Worm (Caenorhabditis elegans) whole organism, midembryonic: ENCODE measurements around the gene F07C4.6.

Experiments
- T22C8.4 ChIP-seq: fragments of 200-800 bp; sonication (Bioruptor generic); IDR thresholded peaks from 2 replicates; pipeline ENCODE4 v1.3.6; 2022; ENCODE audit warnings: missing genetic modification characterization, missing compliant biosample characterization
- cog-1 ChIP-seq: sonication (generic microtip); optimal IDR thresholded peaks from 2 replicates; lab custom pipeline; 2016; ENCODE audit warnings: missing genetic modification characterization, missing compliant biosample characterization
- flt-1 ChIP-seq: fragments of 200-800 bp; sonication (Bioruptor generic); IDR thresholded peaks from 2 replicates; pipeline ENCODE4 v1.3.6; 2022; ENCODE audit warnings: missing genetic modification characterization, missing compliant biosample characterization
- klf-2 ChIP-seq: fragments of 200-800 bp; sonication (Bioruptor generic); conservative IDR thresholded peaks from 2 replicates; pipeline ENCODE4 v1.3.6; 2022; ENCODE audit warnings: missing genetic modification reagents, missing genetic modification characterization, missing compliant biosample characterization
- med-1 ChIP-seq: sonication (generic microtip); optimal IDR thresholded peaks from 2 replicates; lab custom pipeline; 2017; ENCODE audit warnings: missing genetic modification characterization, mild to moderate bottlenecking, missing compliant biosample characterization, antibody characterized with exemption, missing genetic modification reagents; ENCODE audit not compliant: insufficient read depth
- ref-1 ChIP-seq: fragments of 200-800 bp; sonication (Bioruptor generic); conservative IDR thresholded peaks from 2 replicates; pipeline ENCODE4 v1.3.6; 2022; ENCODE audit warnings: missing genetic modification reagents, missing genetic modification characterization, missing compliant biosample characterization
- tab-1 ChIP-seq: fragments of 200-800 bp; sonication (Bioruptor generic); IDR thresholded peaks from 2 replicates; pipeline ENCODE4 v1.3.6; 2022; ENCODE audit warnings: missing genetic modification characterization, missing compliant biosample characterization
- ztf-23 ChIP-seq: fragments of 200-800 bp; sonication (Bioruptor generic); IDR thresholded peaks from 2 replicates; pipeline ENCODE4 v1.3.6; 2022; ENCODE audit warnings: missing genetic modification reagents, missing genetic modification characterization, missing compliant biosample characterization
- ztf-29 ChIP-seq: fragments of 200-800 bp; sonication (Bioruptor generic); IDR thresholded peaks from 2 replicates; pipeline ENCODE4 v1.3.6; 2022; ENCODE audit warnings: missing genetic modification reagents, missing genetic modification characterization, missing compliant biosample characterization

Gene F07C4.6

DNA sequence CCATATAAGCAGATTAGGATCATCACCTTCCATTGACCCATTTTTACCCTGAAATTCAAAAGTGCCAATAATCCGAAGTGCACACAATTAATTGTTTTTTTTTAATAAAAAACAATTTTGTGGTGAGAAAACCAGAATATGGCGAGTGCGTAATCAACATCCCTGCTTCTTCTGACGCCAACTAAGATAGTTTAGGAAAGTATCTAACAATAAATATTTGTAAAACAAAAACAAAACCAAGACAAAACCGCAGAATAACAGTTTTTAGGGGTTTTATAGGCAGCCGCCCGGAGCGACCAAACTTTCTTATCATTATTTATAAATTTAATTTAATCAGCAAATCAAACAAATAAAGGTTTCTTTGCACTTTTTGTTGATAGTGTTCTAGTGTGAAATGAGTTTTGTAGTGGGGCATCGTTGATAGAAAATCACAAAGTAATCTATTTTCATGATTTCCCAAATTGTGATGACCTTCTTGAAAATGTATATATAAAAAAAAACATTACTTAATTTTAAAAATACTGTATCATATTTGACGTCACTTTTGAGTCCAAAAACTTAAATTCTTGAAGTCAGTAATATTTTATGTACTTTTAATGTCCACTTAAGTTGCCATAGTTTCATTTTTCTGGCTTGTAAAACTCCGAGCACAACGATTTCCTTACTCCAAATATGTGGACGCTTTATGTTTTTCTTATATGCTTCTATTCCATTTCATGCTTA, 16.8 kb upstream of the F07C4.6 start, which contains the start of the genes folt-3 and clec-214:
Gene folt-3 (minus strand): TSS at position 51 of the 723 bp plus-strand sequence.
Gene clec-214 (plus strand): TSS at position 673 of the 723 bp plus-strand sequence.
- TF ChIP-seq cog-1 (tag; lab: Kevin White, UChicago), result no peak
- TF ChIP-seq T22C8.4 (GFP tag; lab: Robert Waterston, UW), result no peak
- TF ChIP-seq ztf-29, result no peak
- TF ChIP-seq ztf-23 (GFP tag; lab: Robert Waterston, UW), result no peak
- no peak for TF ChIP-seq klf-2 (GFP tag; lab: Robert Waterston, UW)
- TF ChIP-seq ref-1, result no peak
- TF ChIP-seq tab-1 (GFP tag; lab: Robert Waterston, UW), result no peak
- no peak for TF ChIP-seq med-1 (GFP tag; lab: Kevin White, UChicago)
- TF ChIP-seq flt-1 (GFP tag; lab: Robert Waterston, UW), result no peak

DNA sequence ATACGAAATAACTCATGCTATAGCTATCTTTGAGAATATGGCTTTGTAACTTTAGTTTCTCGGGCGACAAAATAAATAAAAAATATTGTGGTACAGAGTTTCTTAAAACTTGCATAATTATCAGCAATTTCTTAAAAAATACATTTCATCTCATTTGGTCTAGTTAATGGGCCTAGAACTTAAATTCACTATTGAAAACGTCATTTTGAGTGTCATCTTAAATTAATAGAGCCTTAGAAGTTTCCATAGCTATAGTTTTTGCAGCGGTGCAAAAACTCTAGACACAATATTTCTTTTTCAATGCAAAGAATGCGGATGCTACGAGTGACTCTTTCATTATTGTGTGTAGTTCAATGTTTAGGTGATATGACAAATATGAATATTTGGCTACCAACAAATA, 14.6 kb upstream of the F07C4.6 start, which contains the start of gene clec-215:
Gene clec-215 (plus strand): TSS at position 301 of the 400 bp plus-strand sequence.
- TF ChIP-seq tab-1 (GFP tag; lab: Robert Waterston, UW), result no peak
- no peak for TF ChIP-seq flt-1 (GFP tag; lab: Robert Waterston, UW)
- TF ChIP-seq ref-1, result no peak
- TF ChIP-seq T22C8.4 (GFP tag; lab: Robert Waterston, UW), result no peak
- TF ChIP-seq med-1 (GFP tag; lab: Kevin White, UChicago), result no peak
- no peak for TF ChIP-seq cog-1 (tag; lab: Kevin White, UChicago)
- TF ChIP-seq ztf-29, result no peak
- TF ChIP-seq ztf-23 (GFP tag; lab: Robert Waterston, UW), result no peak
- no peak for TF ChIP-seq klf-2 (GFP tag; lab: Robert Waterston, UW)

DNA sequence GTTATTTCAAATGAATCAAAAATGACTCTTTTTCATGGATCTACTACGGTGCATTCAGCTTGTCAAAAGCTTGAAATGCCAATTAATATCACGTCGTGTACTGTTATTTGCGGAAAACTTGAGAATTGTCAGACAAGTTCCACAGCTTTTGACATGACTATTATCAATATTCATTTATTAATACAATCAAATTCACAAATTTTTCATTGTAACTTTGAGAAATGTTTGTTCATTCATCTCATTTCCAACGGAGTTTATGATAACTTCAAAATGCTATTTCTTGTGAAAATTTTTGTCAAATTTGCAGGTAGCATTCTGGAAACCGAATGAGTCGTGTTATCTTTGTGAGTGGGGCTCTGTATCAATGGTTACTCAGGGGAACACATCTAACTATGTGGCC, 8.5 kb upstream of the F07C4.6 start, which contains the start of gene C50E3.15:
Gene C50E3.15 (plus strand): TSS at position 301 of the 400 bp plus-strand sequence.
- TF ChIP-seq med-1 (GFP tag; lab: Kevin White, UChicago) (no peak), tab-1 (GFP tag; lab: Robert Waterston, UW) (no peak), ztf-23 (GFP tag; lab: Robert Waterston, UW) (no peak), T22C8.4 (GFP tag; lab: Robert Waterston, UW) (no peak), flt-1 (GFP tag; lab: Robert Waterston, UW) (no peak), ref-1 (no peak), cog-1 (tag; lab: Kevin White, UChicago) (no peak), ztf-29 (no peak), klf-2 (GFP tag; lab: Robert Waterston, UW) (no peak)

DNA sequence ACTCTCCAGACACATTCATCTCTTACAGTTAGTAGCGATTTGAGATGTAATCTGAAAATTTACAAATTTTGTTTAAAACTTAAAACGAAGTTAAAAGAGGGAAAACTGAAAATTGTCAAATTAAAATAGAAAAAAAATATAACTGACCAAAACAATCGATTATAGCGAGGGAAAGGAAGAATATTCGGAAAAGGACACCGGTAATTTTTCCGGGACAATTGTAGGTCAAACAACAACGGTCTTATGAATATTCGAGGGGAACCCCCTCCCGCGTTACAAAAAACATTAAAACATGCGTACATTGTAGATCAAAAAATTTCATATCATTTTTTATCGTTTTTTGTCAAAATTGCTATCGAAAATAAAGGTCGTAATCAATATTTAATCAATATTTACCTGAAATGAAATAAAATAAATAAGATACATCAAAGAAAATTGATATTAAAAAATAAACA, 4.6 kb upstream of the F07C4.6 start, which contains the start of gene C50E3.12:
Gene C50E3.12 (minus strand): TSS at position 51 of the 455 bp plus-strand sequence.
- TF ChIP-seq T22C8.4 (GFP tag; lab: Robert Waterston, UW) (no peak), ztf-23 (GFP tag; lab: Robert Waterston, UW) (no peak), tab-1 (GFP tag; lab: Robert Waterston, UW) (no peak), ref-1 (no peak), flt-1 (GFP tag; lab: Robert Waterston, UW) (no peak)

DNA sequence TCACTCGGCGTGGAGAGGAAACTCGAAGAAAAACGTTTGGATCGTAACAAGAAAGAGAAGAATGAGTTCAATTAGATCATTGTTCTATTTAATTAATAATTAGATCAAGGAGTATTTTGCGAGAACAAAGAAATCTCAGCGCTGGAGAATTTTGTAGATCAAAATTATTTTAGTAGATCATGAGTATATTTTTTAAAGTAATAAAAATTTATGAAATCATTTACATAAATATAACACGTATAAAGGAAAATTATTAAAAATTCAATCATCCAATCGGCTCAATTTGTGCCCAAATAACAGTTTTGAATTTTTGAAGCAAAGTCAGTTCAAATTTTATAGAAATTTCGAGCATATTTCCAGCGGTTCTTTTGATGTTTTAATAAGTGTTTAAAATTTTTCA, 2.5 kb upstream of the F07C4.6 start, which contains the start of gene C50E3.13:
Gene C50E3.13 (minus strand): TSS at position 101 of the 400 bp plus-strand sequence.
- TF ChIP-seq ztf-29 (no peak), flt-1 (GFP tag; lab: Robert Waterston, UW) (no peak), ref-1 (no peak), cog-1 (tag; lab: Kevin White, UChicago) (no peak), klf-2 (GFP tag; lab: Robert Waterston, UW) (no peak), ztf-23 (GFP tag; lab: Robert Waterston, UW) (no peak), med-1 (GFP tag; lab: Kevin White, UChicago) (no peak), T22C8.4 (GFP tag; lab: Robert Waterston, UW) (no peak), tab-1 (GFP tag; lab: Robert Waterston, UW) (no peak)

DNA sequence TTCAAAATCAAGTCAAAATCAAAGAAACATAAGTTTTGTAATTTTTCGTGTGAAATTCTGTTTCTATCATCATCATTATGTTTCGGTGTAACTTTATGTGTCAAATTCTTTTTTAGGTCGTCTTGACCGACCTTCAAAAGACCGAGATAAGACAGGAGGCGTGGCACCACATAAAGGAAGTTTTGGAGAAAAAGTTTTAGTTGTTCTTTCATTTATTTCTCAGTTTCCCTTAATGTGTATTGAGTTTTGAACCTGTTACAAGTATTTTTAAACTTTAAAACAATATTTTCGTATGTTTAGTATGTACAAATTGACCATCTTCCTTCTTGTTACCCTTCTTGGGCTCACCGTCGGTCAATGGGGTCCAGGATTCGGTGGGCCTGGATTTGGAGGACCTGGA, 2.0 kb upstream of the F07C4.6 start, which contains the start of gene grsp-4:
Gene grsp-4 (plus strand): TSS at position 301 of the 400 bp plus-strand sequence.
- TF ChIP-seq klf-2 (GFP tag; lab: Robert Waterston, UW) (no peak), tab-1 (GFP tag; lab: Robert Waterston, UW) (no peak), med-1 (GFP tag; lab: Kevin White, UChicago) (no peak), ztf-29 (no peak), cog-1 (tag; lab: Kevin White, UChicago) (no peak), ztf-23 (GFP tag; lab: Robert Waterston, UW) (no peak), ref-1 (no peak), flt-1 (GFP tag; lab: Robert Waterston, UW) (no peak), T22C8.4 (GFP tag; lab: Robert Waterston, UW) (no peak)

DNA sequence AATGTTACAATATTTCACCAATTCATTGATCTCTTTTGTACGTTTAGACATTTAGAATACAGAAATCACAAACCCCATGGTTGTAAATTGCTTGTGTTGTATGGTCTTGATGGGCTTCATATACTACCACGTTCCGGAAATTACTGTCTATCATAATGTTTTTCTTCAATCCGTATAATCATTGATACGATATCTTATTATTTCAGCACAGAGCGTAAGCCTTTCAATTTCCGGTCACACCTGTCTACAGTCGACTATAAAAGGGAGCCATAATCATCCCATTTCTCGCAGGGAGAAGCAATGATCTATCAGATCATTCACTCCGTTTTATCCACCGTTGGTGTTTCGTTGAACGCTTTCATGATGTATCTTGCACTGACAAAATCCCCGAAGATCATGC, 2.9 kb downstream of the F07C4.6 start, which contains the start of gene srd-30:
Gene srd-30 (plus strand): TSS at position 301 of the 400 bp plus-strand sequence.
- TF ChIP-seq cog-1 (tag; lab: Kevin White, UChicago) (no peak), ztf-23 (GFP tag; lab: Robert Waterston, UW) (no peak), flt-1 (GFP tag; lab: Robert Waterston, UW) (no peak)

DNA sequence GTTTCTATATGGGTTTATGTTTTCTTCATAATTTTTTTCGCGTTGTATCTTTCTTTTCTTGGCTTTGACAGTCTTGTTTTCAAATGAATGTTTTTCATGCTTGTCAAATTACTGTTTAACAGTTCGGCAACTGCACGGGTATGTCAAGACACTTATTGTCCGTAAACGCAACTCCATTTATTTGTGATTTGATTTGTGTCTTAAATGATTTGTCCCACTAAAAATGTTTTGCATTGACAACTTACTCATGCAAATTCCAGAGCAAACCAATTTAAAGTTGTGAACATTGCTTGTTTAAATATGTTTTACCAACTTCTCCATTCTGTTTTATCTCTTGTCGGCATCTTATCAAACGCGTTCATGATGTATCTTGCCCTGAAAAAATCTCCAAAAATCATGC, 5.1 kb downstream of the F07C4.6 start, which contains the start of gene srd-25:
Gene srd-25 (plus strand): TSS at position 301 of the 400 bp plus-strand sequence.
- no peak for TF ChIP-seq T22C8.4 (GFP tag; lab: Robert Waterston, UW)
- no peak for TF ChIP-seq ztf-29
- TF ChIP-seq tab-1 (GFP tag; lab: Robert Waterston, UW), result no peak
- TF ChIP-seq ref-1, result no peak
- no peak for TF ChIP-seq klf-2 (GFP tag; lab: Robert Waterston, UW)
- no peak for TF ChIP-seq med-1 (GFP tag; lab: Kevin White, UChicago)
- no peak for TF ChIP-seq cog-1 (tag; lab: Kevin White, UChicago)
- TF ChIP-seq ztf-23 (GFP tag; lab: Robert Waterston, UW), result no peak
- TF ChIP-seq flt-1 (GFP tag; lab: Robert Waterston, UW), result no peak

DNA sequence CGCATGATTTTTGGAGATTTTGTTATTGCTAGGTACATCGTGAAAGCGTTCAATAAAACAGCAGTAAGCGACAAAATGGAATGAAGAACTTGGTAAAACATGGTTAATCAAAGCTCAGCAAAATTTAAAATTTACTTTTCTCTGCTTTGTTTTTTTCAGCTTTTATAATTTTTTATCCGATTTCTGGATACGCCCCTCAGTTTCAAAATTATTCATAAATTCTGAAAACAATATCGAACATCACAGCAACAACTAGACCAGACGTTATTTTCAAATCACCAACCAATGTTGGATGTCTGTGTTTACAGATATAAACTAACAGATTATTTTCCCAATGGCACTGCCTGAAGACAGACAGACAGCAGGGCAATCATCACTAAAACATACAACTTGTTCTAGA, 8.0 kb downstream of the F07C4.6 start, which contains the start of gene srd-31:
Gene srd-31 (minus strand): TSS at position 101 of the 400 bp plus-strand sequence.
- TF ChIP-seq flt-1 (GFP tag; lab: Robert Waterston, UW), result no peak
- TF ChIP-seq tab-1 (GFP tag; lab: Robert Waterston, UW), result no peak
